Worm (Caenorhabditis elegans) whole organism, early embryonic: ENCODE measurements around the gene F15E6.10.

Source experiments
- B0310.2 ChIP-seq: sonication (generic microtip); optimal IDR thresholded peaks from 2 replicates; lab custom pipeline; 2016; ENCODE audit warnings: mild to moderate bottlenecking, missing genetic modification characterization, missing compliant biosample characterization
- ama-1 ChIP-seq: fragments of 150-350 bp; optimal IDR thresholded peaks from 2 replicates; lab custom pipeline; 2014
- ceh-36 ChIP-seq: sonication (generic microtip); optimal IDR thresholded peaks from 2 replicates; lab custom pipeline; 2016; ENCODE audit warnings: missing genetic modification characterization, inconsistent platforms, missing compliant biosample characterization
- hmg-4 ChIP-seq: fragments of 200-800 bp; sonication (Bioruptor generic); optimal IDR thresholded peaks from 2 replicates; lab custom pipeline; 2018; ENCODE audit warnings: mild to moderate bottlenecking, missing genetic modification characterization, missing compliant biosample characterization
- pes-1 ChIP-seq: fragments of 200-800 bp; sonication (Bioruptor generic); IDR thresholded peaks from 2 replicates; pipeline ENCODE4 v1.3.6; 2022; ENCODE audit warnings: missing genetic modification reagents, missing genetic modification characterization, missing compliant biosample characterization
- sea-1 ChIP-seq: fragments of 200-800 bp; sonication (Bioruptor generic); conservative IDR thresholded peaks from 2 replicates; pipeline ENCODE4 v1.3.6; 2022; ENCODE audit warnings: missing genetic modification characterization, missing compliant biosample characterization

DNA sequence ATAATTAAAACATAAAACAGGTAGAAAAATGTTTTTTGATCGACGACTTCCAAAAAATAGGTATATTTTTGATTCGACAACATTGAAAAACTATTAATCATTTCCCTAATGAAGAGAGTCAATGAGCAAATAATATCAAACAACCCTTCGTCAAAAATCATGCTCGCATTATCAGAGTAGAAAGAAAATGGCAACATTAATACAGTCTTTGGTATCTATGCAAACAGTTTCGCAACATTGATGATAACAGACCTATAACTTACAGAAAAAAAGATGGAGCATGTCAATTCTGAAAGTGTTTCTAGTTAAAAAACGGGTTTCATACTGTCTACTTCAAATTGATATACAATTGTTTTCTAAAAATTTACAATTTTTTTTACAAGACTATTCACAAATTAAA lies 7.7 kb upstream of the F15E6.10 start:
- TF ChIP-seq ama-1 (lab: Kevin White, UChicago) (no peak), hmg-4 (no peak), B0310.2 (tag; lab: Kevin White, UChicago) (no peak), ceh-36 (tag; lab: Kevin White, UChicago) (no peak), pes-1 (GFP tag; lab: Robert Waterston, UW) (no peak), sea-1 (GFP tag; lab: Robert Waterston, UW) (no peak)
